Worm (Caenorhabditis elegans) whole organism, L1 larva: ENCODE measurements around the gene lgc-27.

Experiments
- C04F5.9 ChIP-seq: sonication (generic microtip); optimal IDR thresholded peaks from 2 replicates; lab custom pipeline; 2016; ENCODE audit warnings: missing genetic modification characterization, missing compliant biosample characterization
- C16A3.4 ChIP-seq: fragments of 150-350 bp; optimal IDR thresholded peaks from 2 replicates; lab custom pipeline; 2014; ENCODE audit warnings: missing biosample characterization, missing genetic modification characterization
- F16B12.6 ChIP-seq: fragments of 150-350 bp; optimal IDR thresholded peaks from 2 replicates; lab custom pipeline; 2014; ENCODE audit warnings: missing biosample characterization, missing genetic modification characterization
- Y116A8C.19 ChIP-seq: sonication (generic microtip); optimal IDR thresholded peaks from 2 replicates; lab custom pipeline; 2016; ENCODE audit warnings: missing compliant biosample characterization, missing genetic modification characterization, borderline replicate concordance
- aha-1 ChIP-seq: fragments of 150-350 bp; optimal IDR thresholded peaks from 2 replicates; lab custom pipeline; 2014; ENCODE audit warnings: missing biosample characterization, missing genetic modification characterization
- aly-2 ChIP-seq: fragments of 150-350 bp; optimal IDR thresholded peaks from 2 replicates; lab custom pipeline; 2014; ENCODE audit warnings: missing biosample characterization, missing genetic modification characterization
- ceh-8 ChIP-seq: fragments of 200-800 bp; sonication (Bioruptor generic); optimal IDR thresholded peaks from 2 replicates; lab custom pipeline; 2018; ENCODE audit warnings: mild to moderate bottlenecking, missing genetic modification characterization, moderate library complexity, missing compliant biosample characterization
- ceh-82 ChIP-seq, 3 experiments: fragments of 150-350 bp in 1 of 3; sonication (generic microtip) in 2 of 3; optimal IDR thresholded peaks; 2 replicates each; lab custom pipeline; 2014 to 2017; ENCODE audit warnings: missing biosample characterization in 3 of 3, missing genetic modification characterization in 3 of 3
- ceh-88 ChIP-seq: fragments of 200-800 bp; sonication (Bioruptor generic); IDR thresholded peaks from 2 replicates; pipeline ENCODE4 v1.3.6; 2022; ENCODE audit warnings: missing genetic modification characterization, missing compliant biosample characterization
- ceh-90 ChIP-seq: sonication (generic microtip); optimal IDR thresholded peaks from 2 replicates; lab custom pipeline; 2016; ENCODE audit warnings: missing genetic modification characterization, missing compliant biosample characterization
- dsc-1 ChIP-seq: sonication (generic microtip); optimal IDR thresholded peaks from 2 replicates; lab custom pipeline; 2016; ENCODE audit warnings: mild to moderate bottlenecking, missing genetic modification characterization, missing compliant biosample characterization
- efl-1 ChIP-seq, 4 experiments: fragments of 150-350 bp; optimal IDR thresholded peaks in 3 of 4; peaks in 1 of 4; 1 replicate in 1 of 4; 2 replicates in 3 of 4; lab custom pipeline; 2014; ENCODE audit warnings: missing biosample characterization in 2 of 4, missing genetic modification characterization in 2 of 4, missing genetic modification reagents in 2 of 4
- efl-3 ChIP-seq: fragments of 200-800 bp; sonication (Bioruptor generic); optimal IDR thresholded peaks from 2 replicates; lab custom pipeline; 2018; ENCODE audit warnings: mild to moderate bottlenecking, missing genetic modification characterization, missing compliant biosample characterization
- elt-2 ChIP-seq: sonication (generic microtip); optimal IDR thresholded peaks from 2 replicates; lab custom pipeline; 2016; ENCODE audit warnings: missing genetic modification characterization, mild to moderate bottlenecking, inconsistent platforms, missing compliant biosample characterization, missing genetic modification reagents
- elt-3 ChIP-seq, 6 experiments: fragments of 150-350 bp in 1 of 6; sonication (generic microtip); optimal IDR thresholded peaks; 2 replicates each; lab custom pipeline; 2017 to 2018; ENCODE audit warnings: missing biosample characterization in 6 of 6, missing genetic modification characterization in 6 of 6, inconsistent platforms in 1 of 6
- ets-5 ChIP-seq: fragments of 200-800 bp; sonication (Bioruptor generic); IDR thresholded peaks from 2 replicates; pipeline ENCODE4 v1.3.6; 2022; ENCODE audit warnings: missing genetic modification characterization, missing compliant biosample characterization
- fkh-10 ChIP-seq: sonication (generic microtip); optimal IDR thresholded peaks from 2 replicates; lab custom pipeline; 2017; ENCODE audit warnings: missing biosample characterization, missing genetic modification reagents, missing genetic modification characterization
- fkh-4 ChIP-seq: sonication (generic microtip); optimal IDR thresholded peaks from 2 replicates; lab custom pipeline; 2016; ENCODE audit warnings: missing compliant biosample characterization, missing genetic modification characterization, borderline replicate concordance
- hlh-4 ChIP-seq: sonication (generic microtip); optimal IDR thresholded peaks from 2 replicates; lab custom pipeline; 2016; ENCODE audit warnings: mild to moderate bottlenecking, missing genetic modification characterization, missing compliant biosample characterization
- lin-14 ChIP-seq: fragments of 200-800 bp; sonication (Bioruptor generic); optimal IDR thresholded peaks from 2 replicates; lab custom pipeline; 2018; ENCODE audit warnings: mild to moderate bottlenecking, missing genetic modification characterization, moderate library complexity, missing compliant biosample characterization
- lin-39 ChIP-seq: fragments of 150-350 bp; optimal IDR thresholded peaks from 2 replicates; lab custom pipeline; 2014; ENCODE audit warnings: missing biosample characterization, missing genetic modification reagents, missing genetic modification characterization
- lsy-2 ChIP-seq, 2 experiments: fragments of 150-350 bp; optimal IDR thresholded peaks; 2 replicates each; lab custom pipeline; 2014; ENCODE audit warnings: missing biosample characterization in 2 of 2, missing genetic modification characterization in 2 of 2
- mdl-1 ChIP-seq, 2 experiments: fragments of 150-350 bp; optimal IDR thresholded peaks; 2 replicates each; lab custom pipeline; 2014 to 2017; ENCODE audit warnings: missing biosample characterization in 2 of 2, missing genetic modification characterization in 2 of 2, inconsistent platforms in 1 of 2
- nhr-19 ChIP-seq: fragments of 200-800 bp; sonication (Bioruptor generic); conservative IDR thresholded peaks from 2 replicates; pipeline ENCODE4 v1.3.6; 2022; ENCODE audit warnings: missing genetic modification characterization, missing compliant biosample characterization
- nhr-20 ChIP-seq: sonication (generic microtip); optimal IDR thresholded peaks from 2 replicates; lab custom pipeline; 2016; ENCODE audit warnings: mild to moderate bottlenecking, missing genetic modification characterization, missing compliant biosample characterization
- nhr-71 ChIP-seq: sonication (generic microtip); optimal IDR thresholded peaks from 2 replicates; lab custom pipeline; 2016; ENCODE audit warnings: mild to moderate bottlenecking, missing genetic modification characterization, moderate library complexity, missing compliant biosample characterization
- pag-3 ChIP-seq: sonication (generic microtip); optimal IDR thresholded peaks from 2 replicates; lab custom pipeline; 2017; ENCODE audit warnings: missing genetic modification characterization, mild to moderate bottlenecking, missing compliant biosample characterization, antibody characterized with exemption, borderline replicate concordance; ENCODE audit not compliant: insufficient read depth
- pqm-1 ChIP-seq: sonication (generic microtip); optimal IDR thresholded peaks from 3 replicates; lab custom pipeline; 2017; ENCODE audit warnings: missing biosample characterization, missing genetic modification characterization
- snpc-4 ChIP-seq: fragments of 150-350 bp; optimal IDR thresholded peaks from 2 replicates; lab custom pipeline; 2014; ENCODE audit warnings: missing biosample characterization, missing genetic modification characterization
- snu-23 ChIP-seq: sonication (generic microtip); optimal IDR thresholded peaks from 2 replicates; lab custom pipeline; 2016; ENCODE audit warnings: missing genetic modification characterization, missing compliant biosample characterization
- sox-4 ChIP-seq: sonication (generic microtip); optimal IDR thresholded peaks from 2 replicates; lab custom pipeline; 2016; ENCODE audit warnings: missing genetic modification characterization, missing compliant biosample characterization
- sptf-1 ChIP-seq: fragments of 150-350 bp; optimal IDR thresholded peaks from 2 replicates; lab custom pipeline; 2014; ENCODE audit warnings: missing biosample characterization, missing genetic modification characterization
- tbx-2 ChIP-seq: sonication (generic microtip); optimal IDR thresholded peaks from 2 replicates; lab custom pipeline; 2016; ENCODE audit warnings: missing genetic modification characterization, missing compliant biosample characterization
- tlp-1 ChIP-seq: fragments of 150-350 bp; optimal IDR thresholded peaks from 2 replicates; lab custom pipeline; 2014; ENCODE audit warnings: missing biosample characterization, missing genetic modification characterization
- unc-86 ChIP-seq: sonication (generic microtip); optimal IDR thresholded peaks from 2 replicates; lab custom pipeline; 2016; ENCODE audit warnings: missing genetic modification characterization, missing compliant biosample characterization

lgc-27 gene

ce11 chrII:4657370-4657769, 8.5 kb downstream of the lgc-27 start:
- TF ChIP-seq tbx-2 (tag; lab: Kevin White, UChicago) = no peak
- TF ChIP-seq pqm-1 (tag; lab: Kevin White, UChicago) = no peak
- no peak for TF ChIP-seq efl-1 (optimal IDR thresholded peaks at IDR 0.05; lab: Kevin White, UChicago)
- TF ChIP-seq efl-1 (GFP tag; optimal IDR thresholded peaks at IDR 0.05 in 1 of 2; lab: Kevin White, UChicago) = peak in 1 of 2 experiments; percentile 2
- no peak for TF ChIP-seq efl-3
- TF ChIP-seq elt-2 (tag; lab: Kevin White, UChicago) = peak; percentile 80
- no peak for TF ChIP-seq C04F5.9

ce11 chrII:4658245-4658644, 9.4 kb downstream of the lgc-27 start:
- TF ChIP-seq aly-2 (tag; lab: Kevin White, UChicago) (no peak), nhr-71 (tag; lab: Kevin White, UChicago) (no peak), lin-39 (tag; lab: Kevin White, UChicago) (no peak), unc-86 (tag; lab: Kevin White, UChicago) (no peak), dsc-1 (peak; percentile 91), fkh-4 (tag; lab: Kevin White, UChicago) (peak; percentile 67), ets-5 (GFP tag; lab: Robert Waterston, UW) (no peak), fkh-10 (no peak), ceh-90 (no peak), C04F5.9 (no peak), pag-3 (tag; lab: Kevin White, UChicago) (no peak), lin-14 (GFP tag; lab: Kevin White, UChicago) (no peak)

- TF ChIP-seq snpc-4 (no peak), C16A3.4 (tag; lab: Kevin White, UChicago) (no peak), Y116A8C.19 (tag; lab: Kevin White, UChicago) (no peak), ceh-8 (GFP tag; lab: Kevin White, UChicago) (no peak), mdl-1 (tag; optimal IDR thresholded peaks at IDR 0.05; lab: Kevin White, UChicago) (no peak), F16B12.6 (no peak), aha-1 (no peak), nhr-20 (tag; lab: Kevin White, UChicago) (no peak), ceh-88 (GFP tag; lab: Robert Waterston, UW) (no peak)
Observed at ce11 chrII:4661278-4661677, 12.4 kb downstream of the lgc-27 start, which contains the start of gene T05A7.13. Gene T05A7.13, minus strand, starts transcription at chrII:4661378.

DNA sequence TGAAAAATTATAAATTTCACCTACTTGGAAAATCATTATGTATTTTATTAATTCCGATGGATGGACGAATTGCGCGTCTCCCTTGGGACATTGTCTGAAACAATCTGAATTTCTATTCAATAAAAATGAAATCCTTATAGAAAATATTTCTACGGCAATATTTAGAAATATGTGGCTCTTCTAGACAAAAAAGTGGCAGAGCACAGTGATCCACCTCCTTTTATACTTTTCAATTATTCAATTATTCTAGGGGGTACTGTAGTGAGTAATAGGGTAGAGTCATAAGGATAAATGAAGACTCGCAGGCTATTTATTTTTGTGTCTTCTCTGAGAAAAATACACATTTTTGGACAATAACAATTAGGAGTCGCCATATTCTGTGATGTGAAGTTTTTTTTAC, 14.3 kb downstream of the lgc-27 start, which contains the start of gene T05A7.12:
TSS of gene T05A7.12 (minus strand) at position 101 of the 400 bp plus-strand sequence.
- no peak for TF ChIP-seq C04F5.9
- TF ChIP-seq ceh-8 (GFP tag; lab: Kevin White, UChicago) = peak; percentile 56

- TF ChIP-seq hlh-4 (no peak), efl-1 (optimal IDR thresholded peaks at IDR 0.05; lab: Kevin White, UChicago) (no peak), efl-1 (GFP tag; optimal IDR thresholded peaks at IDR 0.05 in 1 of 2; lab: Kevin White, UChicago) (peak in 1 of 2 experiments; percentile 68), ceh-82 (tag; optimal IDR thresholded peaks at IDR 0.05; lab: Kevin White, UChicago) (no peak)
Observed at ce11 chrII:4665359-4665758, 16.5 kb downstream of the lgc-27 start, which contains the start of gene T05A7.11. Gene T05A7.11, minus strand, starts transcription at chrII:4665459.

DNA sequence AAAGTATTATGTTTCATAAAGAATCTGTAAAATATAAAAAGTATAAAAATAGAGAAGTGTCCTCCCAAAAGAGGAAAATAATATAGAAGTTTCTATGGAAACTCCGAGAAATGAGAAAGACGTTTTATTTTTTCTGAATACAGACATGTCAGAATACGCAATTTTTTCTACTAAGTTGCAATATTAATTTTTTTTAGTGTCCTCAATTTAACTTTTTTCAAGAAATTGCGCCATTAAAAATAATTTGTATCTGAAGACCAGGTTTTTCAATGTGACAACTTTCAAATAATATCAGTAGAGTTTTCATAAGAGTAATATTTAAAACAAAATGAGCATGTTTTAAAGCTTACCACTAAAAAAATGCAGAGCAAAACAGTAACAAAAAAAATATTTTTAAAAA, 18.7 kb downstream of the lgc-27 start, which contains the start of gene fut-5:
TSS of gene fut-5 (minus strand) at position 101 of the 400 bp plus-strand sequence.
- TF ChIP-seq efl-3 (no peak), ceh-88 (GFP tag; lab: Robert Waterston, UW) (no peak), lsy-2 (tag; optimal IDR thresholded peaks at IDR 0.05; lab: Kevin White, UChicago) (no peak), sox-4 (tag; lab: Kevin White, UChicago) (no peak), snu-23 (no peak), aha-1 (no peak), sptf-1 (tag; lab: Kevin White, UChicago) (no peak), tbx-2 (tag; lab: Kevin White, UChicago) (no peak), snpc-4 (no peak), tlp-1 (tag; lab: Kevin White, UChicago) (no peak), Y116A8C.19 (tag; lab: Kevin White, UChicago) (no peak), nhr-19 (no peak), elt-3 (tag; optimal IDR thresholded peaks at IDR 0.05; lab: Kevin White, UChicago) (no peak), mdl-1 (tag; optimal IDR thresholded peaks at IDR 0.05; lab: Kevin White, UChicago) (no peak)
